Fruit fly (Drosophila melanogaster) whole organism, embryonic: ENCODE data around the gene Pex7.

Source experiments
- Ada2b ChIP-seq: fragments of 200-800 bp; sonication (Bioruptor generic); IDR thresholded peaks from 2 replicates; pipeline ENCODE4 v1.3.6; 2022; ENCODE audit warnings: missing biosample characterization, missing genetic modification characterization
- Adf1 ChIP-seq: fragments of 200-800 bp; sonication (Bioruptor generic); IDR thresholded peaks from 2 replicates; pipeline ENCODE4 v1.3.6; 2022; ENCODE audit warnings: missing biosample characterization, missing genetic modification characterization
- Bteb2 ChIP-seq: fragments of 200-800 bp; sonication (Bioruptor generic); optimal IDR thresholded peaks from 2 replicates; lab custom pipeline; 2016; ENCODE audit warnings: missing biosample characterization, missing genetic modification characterization
- CG11085 ChIP-seq: fragments of 200-800 bp; sonication (Bioruptor generic); IDR thresholded peaks from 2 replicates; pipeline ENCODE4 v1.3.6; 2022; ENCODE audit warnings: missing biosample characterization, missing genetic modification characterization
- CG11093 ChIP-seq: fragments of 200-800 bp; sonication (Bioruptor generic); IDR thresholded peaks from 3 replicates; pipeline ENCODE4 v1.3.6; 2022; ENCODE audit warnings: missing biosample characterization, missing genetic modification characterization
- CG11560 ChIP-seq: fragments of 200-800 bp; sonication (Bioruptor generic); IDR thresholded peaks from 3 replicates; pipeline ENCODE4 v1.3.6; 2022; ENCODE audit warnings: missing biosample characterization, missing genetic modification characterization
- CG12942 ChIP-seq: fragments of 200-800 bp; sonication (Bioruptor generic); optimal IDR thresholded peaks from 3 replicates; lab custom pipeline; 2016; ENCODE audit warnings: missing biosample characterization, missing genetic modification characterization
- CG14050 ChIP-seq: fragments of 200-800 bp; sonication (Bioruptor generic); IDR thresholded peaks from 3 replicates; pipeline ENCODE4 v1.3.6; 2022; ENCODE audit warnings: missing biosample characterization, missing genetic modification characterization
- CG15011 ChIP-seq: fragments of 200-800 bp; sonication (Bioruptor generic); optimal IDR thresholded peaks from 3 replicates; lab custom pipeline; 2018; ENCODE audit warnings: missing biosample characterization, mild to moderate bottlenecking, missing genetic modification characterization
- CG15696 ChIP-seq: fragments of 200-800 bp; sonication (Bioruptor generic); optimal IDR thresholded peaks from 2 replicates; lab custom pipeline; 2019; ENCODE audit warnings: missing biosample characterization, mild to moderate bottlenecking, missing genetic modification characterization, moderate library complexity
- CG1602 ChIP-seq: fragments of 200-800 bp; sonication (Bioruptor generic); optimal IDR thresholded peaks from 3 replicates; lab custom pipeline; 2016; ENCODE audit warnings: missing biosample characterization, missing genetic modification characterization
- CG17802 ChIP-seq: fragments of 200-800 bp; sonication (Bioruptor generic); optimal IDR thresholded peaks from 2 replicates; lab custom pipeline; 2018; ENCODE audit warnings: missing biosample characterization, mild to moderate bottlenecking, missing genetic modification characterization, moderate library complexity
- CG17829 ChIP-seq: fragments of 200-800 bp; optimal IDR thresholded peaks from 2 replicates; lab custom pipeline; 2019; ENCODE audit warnings: missing biosample characterization, mild to moderate bottlenecking, missing genetic modification characterization, moderate library complexity
- CG2116 ChIP-seq: fragments of 200-800 bp; sonication (Bioruptor generic); optimal IDR thresholded peaks from 3 replicates; lab custom pipeline; 2018; ENCODE audit warnings: missing biosample characterization, mild to moderate bottlenecking, missing genetic modification characterization
- CG2120 ChIP-seq: fragments of 200-800 bp; sonication (Bioruptor generic); optimal IDR thresholded peaks from 3 replicates; lab custom pipeline; 2016; ENCODE audit warnings: missing biosample characterization, missing genetic modification characterization
- CG2129 ChIP-seq: fragments of 200-800 bp; sonication (Bioruptor generic); IDR thresholded peaks from 2 replicates; pipeline ENCODE4 v1.3.6; 2022; ENCODE audit warnings: missing biosample characterization, missing genetic modification characterization; ENCODE audit not compliant: partially characterized antibody
- CG3065 ChIP-seq: fragments of 200-800 bp; sonication (Bioruptor generic); optimal IDR thresholded peaks from 2 replicates; lab custom pipeline; 2016; ENCODE audit warnings: missing biosample characterization, missing genetic modification characterization
- CG31365 ChIP-seq: fragments of 200-800 bp; sonication (Bioruptor generic); optimal IDR thresholded peaks from 2 replicates; lab custom pipeline; 2018; ENCODE audit warnings: missing biosample characterization, mild to moderate bottlenecking, missing genetic modification characterization
- CG3163 ChIP-seq: fragments of 200-800 bp; sonication (Bioruptor generic); optimal IDR thresholded peaks from 3 replicates; lab custom pipeline; 2016; ENCODE audit warnings: missing biosample characterization, missing genetic modification characterization
- CG42726 ChIP-seq: fragments of 200-800 bp; sonication (Bioruptor generic); IDR thresholded peaks from 2 replicates; pipeline ENCODE4 v1.3.6; 2022; ENCODE audit warnings: missing biosample characterization, missing genetic modification characterization; ENCODE audit not compliant: partially characterized antibody
- CG5180 ChIP-seq: fragments of 200-800 bp; sonication (Bioruptor generic); optimal IDR thresholded peaks from 3 replicates; lab custom pipeline; 2017; ENCODE audit warnings: missing biosample characterization, missing genetic modification characterization, mild to moderate bottlenecking, moderate library complexity, missing genetic modification reagents
- CG6272 ChIP-seq: fragments of 200-800 bp; sonication (Bioruptor generic); IDR thresholded peaks from 2 replicates; pipeline ENCODE4 v1.3.6; 2022; ENCODE audit warnings: missing biosample characterization, missing genetic modification characterization
- CG7928 ChIP-seq: fragments of 200-800 bp; sonication (Bioruptor generic); optimal IDR thresholded peaks from 2 replicates; lab custom pipeline; 2017; ENCODE audit warnings: missing biosample characterization, mild to moderate bottlenecking, missing genetic modification characterization
- CG8924 ChIP-seq: fragments of 200-800 bp; optimal IDR thresholded peaks from 3 replicates; lab custom pipeline; 2019; ENCODE audit warnings: missing biosample characterization, mild to moderate bottlenecking, missing genetic modification characterization, moderate library complexity
- CG9727 ChIP-seq: fragments of 200-800 bp; sonication (Bioruptor generic); optimal IDR thresholded peaks from 3 replicates; lab custom pipeline; 2017; ENCODE audit warnings: missing biosample characterization, mild to moderate bottlenecking, missing genetic modification characterization
- CHES-1-like ChIP-seq: fragments of 200-800 bp; sonication (Bioruptor generic); optimal IDR thresholded peaks from 2 replicates; lab custom pipeline; 2016; ENCODE audit warnings: missing biosample characterization, missing genetic modification characterization
- CTCF ChIP-seq: fragments of 200-800 bp; sonication (Bioruptor generic); optimal IDR thresholded peaks from 2 replicates; lab custom pipeline; 2017; ENCODE audit warnings: missing biosample characterization, mild to moderate bottlenecking, missing genetic modification characterization, moderate library complexity
- Dad ChIP-seq: fragments of 200-800 bp; sonication (Bioruptor generic); optimal IDR thresholded peaks from 3 replicates; lab custom pipeline; 2016; ENCODE audit warnings: missing biosample characterization, missing genetic modification characterization
- ERR ChIP-seq: fragments of 200-800 bp; sonication (Bioruptor generic); optimal IDR thresholded peaks from 2 replicates; lab custom pipeline; 2016; ENCODE audit warnings: missing biosample characterization, missing genetic modification characterization
- Gsc ChIP-seq: fragments of 200-800 bp; sonication (Bioruptor generic); IDR thresholded peaks from 2 replicates; pipeline ENCODE4 v1.3.6; 2022; ENCODE audit warnings: missing biosample characterization, missing genetic modification characterization
- HHEX ChIP-seq: fragments of 200-800 bp; sonication (Bioruptor generic); optimal IDR thresholded peaks from 3 replicates; lab custom pipeline; 2017; ENCODE audit warnings: missing biosample characterization, mild to moderate bottlenecking, missing genetic modification characterization, missing genetic modification reagents
- Hmr ChIP-seq: fragments of 200-800 bp; sonication (Bioruptor generic); optimal IDR thresholded peaks from 3 replicates; lab custom pipeline; 2017; ENCODE audit warnings: mild to moderate bottlenecking, missing biosample characterization, missing genetic modification reagents, missing genetic modification characterization
- Max ChIP-seq: fragments of 200-800 bp; sonication (Bioruptor generic); optimal IDR thresholded peaks from 2 replicates; lab custom pipeline; 2016; ENCODE audit warnings: missing biosample characterization, mild to moderate bottlenecking, missing genetic modification characterization
- PHDP ChIP-seq: fragments of 200-800 bp; sonication (Bioruptor generic); optimal IDR thresholded peaks from 3 replicates; lab custom pipeline; 2018; ENCODE audit warnings: missing biosample characterization, mild to moderate bottlenecking, missing genetic modification characterization, moderate library complexity
- Sry-β ChIP-seq: fragments of 200-800 bp; sonication (Bioruptor generic); optimal IDR thresholded peaks from 2 replicates; lab custom pipeline; 2018; ENCODE audit warnings: missing biosample characterization, mild to moderate bottlenecking, missing genetic modification characterization, moderate library complexity
- Usf ChIP-seq: fragments of 200-800 bp; sonication (Bioruptor generic); optimal IDR thresholded peaks from 2 replicates; lab custom pipeline; 2017; ENCODE audit warnings: missing genotype, missing biosample characterization, missing genetic modification characterization
- Xbp1 ChIP-seq: fragments of 200-800 bp; sonication (Bioruptor generic); optimal IDR thresholded peaks from 3 replicates; lab custom pipeline; 2016; ENCODE audit warnings: missing biosample characterization, mild to moderate bottlenecking, missing genetic modification characterization
- YL-1 ChIP-seq: fragments of 200-800 bp; sonication (Bioruptor generic); optimal IDR thresholded peaks from 3 replicates; lab custom pipeline; 2017; ENCODE audit warnings: missing biosample characterization, mild to moderate bottlenecking, missing genetic modification characterization
- cato ChIP-seq: fragments of 200-800 bp; sonication (Bioruptor generic); optimal IDR thresholded peaks from 2 replicates; lab custom pipeline; 2016; ENCODE audit warnings: missing biosample characterization, missing genetic modification characterization, borderline replicate concordance
- chn ChIP-seq: fragments of 200-800 bp; sonication (Bioruptor generic); optimal IDR thresholded peaks from 2 replicates; lab custom pipeline; 2016; ENCODE audit warnings: missing biosample characterization, missing genetic modification characterization
- crc ChIP-seq: fragments of 200-800 bp; sonication (Bioruptor generic); optimal IDR thresholded peaks from 2 replicates; lab custom pipeline; 2016; ENCODE audit warnings: missing biosample characterization, missing genetic modification characterization
- dmrt99B ChIP-seq: fragments of 200-800 bp; sonication (Bioruptor generic); optimal IDR thresholded peaks from 2 replicates; lab custom pipeline; 2018; ENCODE audit warnings: missing biosample characterization, mild to moderate bottlenecking, missing genetic modification characterization, moderate library complexity
- fd96Cb ChIP-seq: fragments of 200-800 bp; sonication (Bioruptor generic); optimal IDR thresholded peaks from 2 replicates; lab custom pipeline; 2018; ENCODE audit warnings: missing biosample characterization, mild to moderate bottlenecking, missing genetic modification characterization, moderate library complexity
- gcm2 ChIP-seq: fragments of 200-800 bp; sonication (Bioruptor generic); optimal IDR thresholded peaks from 2 replicates; lab custom pipeline; 2016; ENCODE audit warnings: missing biosample characterization, missing genetic modification characterization
- ham ChIP-seq: fragments of 200-800 bp; sonication (Bioruptor generic); IDR thresholded peaks from 2 replicates; pipeline ENCODE4 v1.3.6; 2022; ENCODE audit warnings: missing biosample characterization, missing genetic modification characterization
- inv ChIP-seq: fragments of 200-800 bp; sonication (Bioruptor generic); IDR thresholded peaks from 2 replicates; pipeline ENCODE4 v1.3.6; 2022; ENCODE audit warnings: missing biosample characterization, missing genetic modification characterization; ENCODE audit not compliant: partially characterized antibody
- jigr1 ChIP-seq: fragments of 200-800 bp; sonication (Bioruptor generic); IDR thresholded peaks from 3 replicates; pipeline ENCODE4 v1.3.6; 2022; ENCODE audit warnings: missing biosample characterization, missing genetic modification characterization
- nau ChIP-seq: fragments of 200-800 bp; sonication (Bioruptor generic); optimal IDR thresholded peaks from 3 replicates; lab custom pipeline; 2017; ENCODE audit warnings: missing biosample characterization, mild to moderate bottlenecking, missing genetic modification characterization, missing genetic modification reagents
- ranshi ChIP-seq: fragments of 200-800 bp; sonication (Bioruptor generic); IDR thresholded peaks from 2 replicates; pipeline ENCODE4 v1.3.6; 2022; ENCODE audit warnings: missing biosample characterization, missing genetic modification characterization
- unc-4 ChIP-seq: fragments of 200-800 bp; sonication (Bioruptor generic); IDR thresholded peaks from 2 replicates; pipeline ENCODE4 v1.3.6; 2022; ENCODE audit warnings: missing biosample characterization, missing genetic modification characterization; ENCODE audit not compliant: partially characterized antibody

Gene Pex7

DNA sequence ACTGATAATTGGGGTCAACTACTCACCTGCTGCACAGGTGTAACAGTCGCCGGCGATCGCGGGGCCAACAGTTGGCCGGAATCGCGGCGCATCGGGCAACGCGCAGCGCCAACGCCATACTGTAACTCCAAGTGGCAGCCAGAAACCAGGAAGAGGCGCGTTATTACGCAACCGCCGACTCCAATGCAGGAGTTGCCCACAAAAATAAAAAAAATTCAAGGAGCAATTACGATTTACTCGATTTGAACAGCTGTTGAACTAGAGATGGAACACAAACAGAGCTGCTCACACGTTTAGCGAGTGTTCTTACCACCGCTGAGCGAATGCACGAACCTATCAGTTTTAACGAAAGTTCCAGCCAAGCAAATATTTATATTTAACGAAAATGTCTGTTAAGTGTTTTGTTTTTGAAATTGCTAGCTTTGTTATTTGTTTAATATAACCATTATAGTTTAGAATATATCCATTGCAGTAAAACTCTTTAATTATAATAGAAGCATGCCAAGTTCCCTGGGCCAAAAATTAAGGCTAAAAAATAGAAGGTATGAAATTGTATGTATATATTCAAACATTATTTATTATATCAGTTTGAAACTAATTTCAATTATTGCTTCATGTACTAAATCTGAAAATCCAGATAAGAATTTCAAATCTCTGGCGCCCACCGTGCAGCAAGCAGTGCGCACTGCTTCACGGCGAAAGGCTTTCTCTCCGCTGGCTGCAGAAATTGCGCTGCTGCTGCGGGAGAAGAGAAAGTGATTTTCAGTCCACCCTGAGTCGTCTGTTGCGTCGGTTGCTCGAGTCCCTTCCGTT lies 42.9 kb upstream of the Pex7 start, which contains the start of the genes CG5989 and CG6282 (continued):
- TF ChIP-seq cato (no peak), CG17829 (peak; percentile 31), CG3065 (GFP tag; lab: Kevin White, UChicago) (no peak), CG15011 (no peak), Sry-β (GFP tag; lab: Kevin White, UChicago) (no peak), CG15696 (tag; lab: Kevin White, UChicago) (no peak), Max (GFP tag; lab: Kevin White, UChicago) (peak; percentile 52), CG9727 (GFP tag; lab: Kevin White, UChicago) (no peak), unc-4 (GFP tag; lab: Robert Waterston, UW) (peak; percentile 61), nau (GFP tag; lab: Kevin White, UChicago) (no peak), CG2120 (GFP tag; lab: Kevin White, UChicago) (peak; percentile 70), Xbp1 (GFP tag; lab: Kevin White, UChicago) (peak; percentile 59), CG11560 (no peak), CTCF (GFP tag; lab: Kevin White, UChicago) (peak; percentile 58), CG2129 (GFP tag; lab: Robert Waterston, UW) (peak; percentile 23; the same call in 1 of the 2 replicates), CG2116 (GFP tag; lab: Kevin White, UChicago) (peak; percentile 98), chn (GFP tag; lab: Kevin White, UChicago) (no peak), Gsc (GFP tag; lab: Robert Waterston, UW) (no peak), CG8924 (tag; lab: Kevin White, UChicago) (peak; percentile 46), CHES-1-like (GFP tag; lab: Kevin White, UChicago) (no peak), Adf1 (0 out of 2 replicates have a peak, but pooled peaks have one; percentile 39), ERR (GFP tag; lab: Kevin White, UChicago) (no peak), Hmr (GFP tag; lab: Kevin White, UChicago) (peak; percentile 57), Usf (GFP tag; lab: Kevin White, UChicago) (no peak), PHDP (no peak), YL-1 (GFP tag; lab: Kevin White, UChicago) (peak; percentile 24), CG12942 (GFP tag; lab: Kevin White, UChicago) (no peak), CG11085 (GFP tag; lab: Robert Waterston, UW) (no peak), Ada2b (GFP tag; lab: Robert Waterston, UW) (peak; percentile 17; the same call in 1 of the 2 replicates), CG31365 (tag; lab: Kevin White, UChicago) (peak; percentile 96), CG6272 (GFP tag; lab: Robert Waterston, UW) (no peak), CG5180 (no peak), CG1602 (GFP tag; lab: Kevin White, UChicago) (no peak), HHEX (no peak), CG7928 (GFP tag; lab: Kevin White, UChicago) (no peak), CG11093 (GFP tag; lab: Robert Waterston, UW) (no peak), CG3163 (GFP tag; lab: Kevin White, UChicago) (no peak), CG42726 (GFP tag; lab: Robert Waterston, UW) (peak; percentile 67), Dad (GFP tag; lab: Kevin White, UChicago) (no peak), CG17802 (tag; lab: Kevin White, UChicago) (no peak), ranshi (GFP tag; lab: Robert Waterston, UW) (peak; percentile 58), CG14050 (no peak), Bteb2 (GFP tag; lab: Kevin White, UChicago) (no peak), crc (no peak), inv (peak; percentile 35; the same call in 1 of the 2 replicates), jigr1 (GFP tag; lab: Robert Waterston, UW) (no peak), gcm2 (GFP tag; lab: Kevin White, UChicago) (no peak), ham (GFP tag; lab: Robert Waterston, UW) (no peak), fd96Cb (tag; lab: Kevin White, UChicago) (no peak), dmrt99B (no peak)
